Worm (Caenorhabditis elegans): Measurements from ENCODE around the gene acbp-5.
A peak's percentile ranks its signal among the peaks of the same experiment; 100 is the strongest.

Gene acbp-5

DNA sequence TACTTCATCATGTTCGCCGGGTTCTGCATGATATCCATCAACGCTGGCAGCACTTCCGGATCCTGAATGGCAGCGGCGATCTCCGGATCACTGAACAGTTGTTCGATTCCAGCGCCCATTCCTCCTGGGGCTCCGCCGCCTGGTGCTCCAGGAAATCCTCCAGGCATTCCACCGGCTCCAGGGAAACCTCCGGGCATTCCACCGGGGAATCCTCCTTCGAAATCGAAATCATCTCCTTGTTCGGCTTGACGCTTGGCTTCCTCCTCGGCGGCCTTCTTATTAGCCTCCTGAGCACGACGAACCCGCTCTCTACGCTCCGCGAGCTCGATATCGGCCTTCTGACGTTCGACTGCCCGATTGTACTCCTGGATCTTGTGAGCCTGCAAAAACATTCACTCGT, 26.0 kb downstream of the acbp-5 start:
- TF ChIP-seq fos-1 (tag; optimal IDR thresholded peaks at IDR 0.05) (no peak), mxl-2 (GFP tag; conservative IDR thresholded peaks at IDR 0.05) (peak; percentile 25; the same call in 1 of the 2 replicates), set-16 (GFP tag; IDR thresholded peaks at IDR 0.05) (peak; percentile 95), ceh-62 (tag; optimal IDR thresholded peaks at IDR 0.05) (no peak), tra-1 (GFP tag; IDR thresholded peaks at IDR 0.05) (peak; percentile 39; the same call in 1 of the 2 replicates), F44E2.7 (GFP tag; IDR thresholded peaks at IDR 0.05) (0 out of 2 replicates have a peak, but pooled peaks have one; percentile 41), dmd-9 (GFP tag; IDR thresholded peaks at IDR 0.05) (0 out of 2 replicates have a peak, but pooled peaks have one; percentile 43), egl-43 (GFP tag; IDR thresholded peaks at IDR 0.05) (peak; percentile 70; the same call in 1 of the 2 replicates), daf-12 (tag; optimal IDR thresholded peaks at IDR 0.05) (no peak)

DNA sequence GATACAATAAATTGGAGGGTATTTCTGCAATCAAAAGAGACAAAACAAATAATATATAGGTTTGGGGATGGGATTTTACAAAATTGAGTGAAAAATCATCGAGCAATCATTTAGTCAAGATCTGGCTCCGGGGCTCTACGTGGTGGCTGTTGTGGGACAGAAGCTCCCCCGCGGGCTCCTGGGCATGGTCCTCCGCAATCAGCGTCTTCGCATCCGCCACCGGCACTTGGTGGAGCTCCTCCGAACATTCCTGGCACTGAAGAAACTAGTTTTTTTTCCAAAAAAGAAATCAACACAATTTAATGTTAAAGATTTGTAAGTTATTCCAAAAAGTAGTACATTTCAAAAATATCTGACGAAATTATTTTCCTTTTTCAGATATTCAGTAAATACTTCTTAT, 26.7 kb downstream of the acbp-5 start:
- TF ChIP-seq fkh-10 (GFP tag; optimal IDR thresholded peaks at IDR 0.05), result no peak
- TF ChIP-seq sdz-12 (GFP tag; optimal IDR thresholded peaks at IDR 0.05), result peak; percentile 2
- TF ChIP-seq set-16 (GFP tag; IDR thresholded peaks at IDR 0.05), result peak; percentile 73
- TF ChIP-seq mep-1 (tag; optimal IDR thresholded peaks at IDR 0.05), result no peak
- TF ChIP-seq aha-1 (tag), result peak; percentile 13

ce11 chrIII:13614206-13614605, 27.3 kb downstream of the acbp-5 start:
- TF ChIP-seq saeg-2 (GFP tag; IDR thresholded peaks at IDR 0.05), result no peak
- TF ChIP-seq ama-1 (optimal IDR thresholded peaks at IDR 0.05), result peak; percentile 36
- no peak for TF ChIP-seq pha-4 (GFP tag; IDR thresholded peaks at IDR 0.05)
- no peak for TF ChIP-seq pha-4 (tag; optimal IDR thresholded peaks at IDR 0.05)
- TF ChIP-seq aha-1 (tag), result peak; percentile 77
- peak in 1 of 2 experiments; percentile 77 for TF ChIP-seq unc-62 (GFP tag; optimal IDR thresholded peaks at IDR 0.05 in 1 of 2)
- TF ChIP-seq unc-62 (tag; optimal IDR thresholded peaks at IDR 0.05), result no peak

ce11 chrIII:13607833-13608232, 33.7 kb downstream of the acbp-5 start, which contains the start of gene shpk-1:
TSS of gene shpk-1 (plus strand) at chrIII:13608020.
- TF ChIP-seq F10B5.3 (tag; optimal IDR thresholded peaks at IDR 0.05) (no peak), ceh-44 (GFP tag; IDR thresholded peaks at IDR 0.05) (no peak), mes-2 (tag; optimal IDR thresholded peaks at IDR 0.05; ENCODE audit: poor library complexity, severe bottlenecking) (peak; percentile 43), spr-1 (tag; optimal IDR thresholded peaks at IDR 0.05) (no peak), mdl-1 (tag; optimal IDR thresholded peaks at IDR 0.05) (no peak), hlh-11 (tag; optimal IDR thresholded peaks at IDR 0.05) (peak; percentile 83), ces-1 (GFP tag; optimal IDR thresholded peaks at IDR 0.05) (no peak), zip-2 (tag; optimal IDR thresholded peaks at IDR 0.05) (no peak), fkh-10 (GFP tag; optimal IDR thresholded peaks at IDR 0.05) (no peak), tra-1 (GFP tag; IDR thresholded peaks at IDR 0.05) (no peak), dmd-8 (GFP tag; IDR thresholded peaks at IDR 0.05) (no peak), egl-43 (GFP tag; IDR thresholded peaks at IDR 0.05) (no peak), nhr-41 (GFP tag; IDR thresholded peaks at IDR 0.05) (no peak), nhr-48 (tag; optimal IDR thresholded peaks at IDR 0.05) (peak; percentile 43), nhr-11 (tag; optimal IDR thresholded peaks at IDR 0.05) (no peak), ama-1 (optimal IDR thresholded peaks at IDR 0.05) (no peak), lim-7 (GFP tag; IDR thresholded peaks at IDR 0.05) (no peak), Y75B8A.6 (GFP tag; IDR thresholded peaks at IDR 0.05) (no peak), pha-4 (GFP tag; IDR thresholded peaks at IDR 0.05) (peak; percentile 54; the same call in 1 of the 2 replicates), pha-4 (tag; optimal IDR thresholded peaks at IDR 0.05) (no peak), pqm-1 (tag; optimal IDR thresholded peaks at IDR 0.05) (peak; percentile 94), T20F7.1 (GFP tag; optimal IDR thresholded peaks at IDR 0.05) (no peak), spr-3 (GFP tag; optimal IDR thresholded peaks at IDR 0.05) (no peak), ctbp-1 (GFP tag; IDR thresholded peaks at IDR 0.05) (no peak), ztf-7 (tag; optimal IDR thresholded peaks at IDR 0.05) (no peak), nhr-6 (tag; optimal IDR thresholded peaks at IDR 0.05) (no peak), jun-1 (tag; optimal IDR thresholded peaks at IDR 0.05) (no peak), dmd-6 (GFP tag; IDR thresholded peaks at IDR 0.05) (peak; percentile 84), ceh-32 (tag; optimal IDR thresholded peaks at IDR 0.05; ENCODE audit: poor library complexity) (no peak), daf-16 (GFP tag; optimal IDR thresholded peaks at IDR 0.05) (peak in 1 of 2 experiments; percentile 32), daf-16 (tag; optimal IDR thresholded peaks at IDR 0.05) (peak; percentile 71), nhr-25 (tag; optimal IDR thresholded peaks at IDR 0.05; ENCODE audit: borderline replicate concordance, insufficient read depth) (no peak), zfp-2 (tag; optimal IDR thresholded peaks at IDR 0.05) (no peak), ztf-11 (tag; optimal IDR thresholded peaks at IDR 0.05) (no peak)
